Fruit fly (Drosophila melanogaster): ENCODE data around the gene tant.
A peak's percentile ranks its signal among the peaks of the same experiment; 100 is the strongest.

The tant gene

DNA sequence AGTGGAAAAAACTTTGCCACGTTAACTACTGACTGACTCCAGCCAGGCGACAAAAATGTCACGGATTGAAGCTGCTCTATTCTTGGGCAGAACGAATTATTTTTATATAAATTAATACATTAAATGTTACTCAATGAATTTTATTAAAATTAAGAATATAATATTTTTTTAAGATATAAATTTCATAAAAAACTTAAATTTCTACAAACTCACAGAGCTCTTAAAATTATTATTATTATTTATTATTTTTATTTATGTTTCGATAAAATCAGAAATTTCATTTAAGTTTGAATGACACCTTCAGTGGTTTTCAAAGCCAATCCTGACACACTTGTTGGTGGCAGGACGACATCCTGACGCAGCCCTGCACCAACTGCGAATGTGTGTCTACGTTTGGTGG is 30.2 kb downstream of the tant start (continued):
- no peak for TF ChIP-seq CG32772 (GFP tag; IDR thresholded peaks at IDR 0.05)
- TF ChIP-seq CG18011 (GFP tag; optimal IDR thresholded peaks at IDR 0.05): no peak
- no peak for TF ChIP-seq CG10462 (GFP tag; optimal IDR thresholded peaks at IDR 0.05)
- TF ChIP-seq CG6175 (GFP tag; IDR thresholded peaks at IDR 0.05): no peak
- no peak for TF ChIP-seq Tbp (GFP tag; optimal IDR thresholded peaks at IDR 0.05)
- TF ChIP-seq br (optimal IDR thresholded peaks at IDR 0.05): no peak
- TF ChIP-seq CG7271 (tag; optimal IDR thresholded peaks at IDR 0.05): no peak
- no peak for TF ChIP-seq sisA (GFP tag; IDR thresholded peaks at IDR 0.05)
- TF ChIP-seq Optix (GFP tag; IDR thresholded peaks at IDR 0.05): no peak
- TF ChIP-seq ac (GFP tag; optimal IDR thresholded peaks at IDR 0.05): no peak
- TF ChIP-seq Antp (GFP tag; optimal IDR thresholded peaks at IDR 0.05): no peak
- TF ChIP-seq Drgx (GFP tag; IDR thresholded peaks at IDR 0.05): no peak
- TF ChIP-seq CG13894 (tag; optimal IDR thresholded peaks at IDR 0.05): no peak
- TF ChIP-seq CG18262 (tag; optimal IDR thresholded peaks at IDR 0.05): peak; percentile 50
- no peak for TF ChIP-seq peb (GFP tag; IDR thresholded peaks at IDR 0.05)
- no peak for TF ChIP-seq fu2 (GFP tag; optimal IDR thresholded peaks at IDR 0.05)
- no peak for TF ChIP-seq ro (GFP tag; IDR thresholded peaks at IDR 0.05)
- no peak for TF ChIP-seq CG8388 (GFP tag; optimal IDR thresholded peaks at IDR 0.05)
- TF ChIP-seq dysf (GFP tag; IDR thresholded peaks at IDR 0.05): peak; percentile 47; the same call in 2 of the 3 replicates
- no peak for TF ChIP-seq Ravus (GFP tag; IDR thresholded peaks at IDR 0.05)
- TF ChIP-seq bbx (GFP tag; IDR thresholded peaks at IDR 0.05; ENCODE audit: partially characterized antibody): no peak
- TF ChIP-seq Doc2 (GFP tag; IDR thresholded peaks at IDR 0.05): no peak
- TF ChIP-seq Ptx1 (GFP tag; IDR thresholded peaks at IDR 0.05): no peak
- no peak for TF ChIP-seq wek (GFP tag; optimal IDR thresholded peaks at IDR 0.05)
- no peak for TF ChIP-seq Vsx1 (GFP tag; optimal IDR thresholded peaks at IDR 0.05)
- TF ChIP-seq gro (GFP tag; optimal IDR thresholded peaks at IDR 0.05): no peak
- TF ChIP-seq nau (GFP tag; optimal IDR thresholded peaks at IDR 0.05): no peak
- no peak for TF ChIP-seq CG1529 (GFP tag; optimal IDR thresholded peaks at IDR 0.05)
- TF ChIP-seq Nf-YC (tag; optimal IDR thresholded peaks at IDR 0.05): no peak
- no peak for TF ChIP-seq CTCF (GFP tag; optimal IDR thresholded peaks at IDR 0.05)
- TF ChIP-seq ash1 (GFP tag; optimal IDR thresholded peaks at IDR 0.05): no peak
- TF ChIP-seq CG12391 (tag; optimal IDR thresholded peaks at IDR 0.05): peak; percentile 40
- TF ChIP-seq NC2α (GFP tag; optimal IDR thresholded peaks at IDR 0.05): no peak
- TF ChIP-seq grn (GFP tag; optimal IDR thresholded peaks at IDR 0.05): no peak
- no peak for TF ChIP-seq zf30C (GFP tag; optimal IDR thresholded peaks at IDR 0.05)
- TF ChIP-seq Sox102F (GFP tag; optimal IDR thresholded peaks at IDR 0.05): peak; percentile 24
- no peak for TF ChIP-seq Aef1 (GFP tag; IDR thresholded peaks at IDR 0.05)
- TF ChIP-seq CG6683 (GFP tag; optimal IDR thresholded peaks at IDR 0.05): no peak
- TF ChIP-seq aop (GFP tag; IDR thresholded peaks at IDR 0.05): no peak
- TF ChIP-seq da (GFP tag; optimal IDR thresholded peaks at IDR 0.05): no peak
- TF ChIP-seq pho (GFP tag; optimal IDR thresholded peaks at IDR 0.05): no peak
- peak; percentile 60 for TF ChIP-seq CG11504 (tag; optimal IDR thresholded peaks at IDR 0.05)
- peak; percentile 3 for TF ChIP-seq CG10209 (GFP tag; optimal IDR thresholded peaks at IDR 0.05)
- TF ChIP-seq Hmr (GFP tag; optimal IDR thresholded peaks at IDR 0.05): peak; percentile 36
- no peak for TF ChIP-seq otp (GFP tag; IDR thresholded peaks at IDR 0.05)
- TF ChIP-seq btn (GFP tag; optimal IDR thresholded peaks at IDR 0.05): no peak
- no peak for TF ChIP-seq ssp (GFP tag; IDR thresholded peaks at IDR 0.05)
- no peak for TF ChIP-seq mam (GFP tag; optimal IDR thresholded peaks at IDR 0.05)
- peak; percentile 48 for TF ChIP-seq grau (tag; optimal IDR thresholded peaks at IDR 0.05)
- TF ChIP-seq run (tag; optimal IDR thresholded peaks at IDR 0.05): no peak
- TF ChIP-seq en (GFP tag; optimal IDR thresholded peaks at IDR 0.05): no peak
- TF ChIP-seq Nf-YA (GFP tag; IDR thresholded peaks at IDR 0.05): no peak
- no peak for TF ChIP-seq CG3407 (GFP tag; optimal IDR thresholded peaks at IDR 0.05)
- no peak for TF ChIP-seq BtbVII (GFP tag; optimal IDR thresholded peaks at IDR 0.05)

All from whole organism, embryonic.